Fruit fly (Drosophila melanogaster): ENCODE data around the gene CG6686.
A peak's percentile ranks its signal among the peaks of the same experiment; 100 is the strongest.

Gene CG6686

dm6 chr2L:12028808-12029207, 41.0 kb upstream of the CG6686 start (continued):
- no peak for TF ChIP-seq phol (tag; optimal IDR thresholded peaks at IDR 0.05)
- no peak for TF ChIP-seq gt (GFP tag; IDR thresholded peaks at IDR 0.05)
- no peak for TF ChIP-seq CG17186 (GFP tag; optimal IDR thresholded peaks at IDR 0.05)
- no peak for TF ChIP-seq CG10274 (GFP tag; optimal IDR thresholded peaks at IDR 0.05)
- no peak for TF ChIP-seq CG6813 (GFP tag; optimal IDR thresholded peaks at IDR 0.05)
- no peak for TF ChIP-seq Rx (GFP tag; IDR thresholded peaks at IDR 0.05)
- no peak for TF ChIP-seq ap (GFP tag; IDR thresholded peaks at IDR 0.05)
- no peak for TF ChIP-seq corto (GFP tag; optimal IDR thresholded peaks at IDR 0.05)
- 0 out of 2 replicates have a peak, but pooled peaks have one; percentile 22 for TF ChIP-seq crol (GFP tag; IDR thresholded peaks at IDR 0.05)
- TF ChIP-seq vvl (GFP tag; IDR thresholded peaks at IDR 0.05), result no peak
- no peak for TF ChIP-seq bab2 (GFP tag; optimal IDR thresholded peaks at IDR 0.05)
- TF ChIP-seq grau (tag; optimal IDR thresholded peaks at IDR 0.05), result no peak
- no peak for TF ChIP-seq cg (GFP tag; optimal IDR thresholded peaks at IDR 0.05)
- TF ChIP-seq CG2712 (tag; optimal IDR thresholded peaks at IDR 0.05), result no peak
- no peak for TF ChIP-seq dysf (GFP tag; IDR thresholded peaks at IDR 0.05)
- no peak for TF ChIP-seq Ravus (GFP tag; IDR thresholded peaks at IDR 0.05)
- TF ChIP-seq CG12299 (tag; optimal IDR thresholded peaks at IDR 0.05), result no peak
- no peak for TF ChIP-seq HLH54F (GFP tag; optimal IDR thresholded peaks at IDR 0.05)
- no peak for TF ChIP-seq gsb-n (tag; optimal IDR thresholded peaks at IDR 0.05)
- TF ChIP-seq CG31441 (GFP tag; IDR thresholded peaks at IDR 0.05), result no peak
- TF ChIP-seq CG12155 (GFP tag; optimal IDR thresholded peaks at IDR 0.05), result no peak
- no peak for TF ChIP-seq Nf-YC (tag; optimal IDR thresholded peaks at IDR 0.05)
- no peak for TF ChIP-seq insv (GFP tag; optimal IDR thresholded peaks at IDR 0.05)
- no peak for TF ChIP-seq CG10959 (GFP tag; IDR thresholded peaks at IDR 0.05)
- no peak for TF ChIP-seq CG8290 (GFP tag; optimal IDR thresholded peaks at IDR 0.05)
- peak in 1 of 2 experiments; percentile 14 for TF ChIP-seq CG8290 (tag; optimal IDR thresholded peaks at IDR 0.05)
- TF ChIP-seq Xbp1 (GFP tag; optimal IDR thresholded peaks at IDR 0.05), result no peak
- no peak for TF ChIP-seq CG8359 (GFP tag; optimal IDR thresholded peaks at IDR 0.05; ENCODE audit: borderline replicate concordance)
- peak in 1 of 2 experiments; percentile 43 for TF ChIP-seq Pdp1 (GFP tag; optimal IDR thresholded peaks at IDR 0.05)
- TF ChIP-seq Chrac-16 (GFP tag; optimal IDR thresholded peaks at IDR 0.05), result no peak
- TF ChIP-seq br (optimal IDR thresholded peaks at IDR 0.05), result no peak
- TF ChIP-seq Neu2 (GFP tag; optimal IDR thresholded peaks at IDR 0.05; ENCODE audit: borderline replicate concordance), result peak; percentile 30
- TF ChIP-seq HmgD (GFP tag; optimal IDR thresholded peaks at IDR 0.05), result no peak
- no peak for TF ChIP-seq gro (GFP tag; optimal IDR thresholded peaks at IDR 0.05)
- TF ChIP-seq C15 (GFP tag; IDR thresholded peaks at IDR 0.05), result no peak
- TF ChIP-seq nerfin-2 (GFP tag; IDR thresholded peaks at IDR 0.05; ENCODE audit: partially characterized antibody), result no peak
- no peak for TF ChIP-seq CG43689 (GFP tag; IDR thresholded peaks at IDR 0.05)

dm6 chr2L:12028102-12028501, 40.3 kb upstream of the CG6686 start:
- TF ChIP-seq chinmo (GFP tag; IDR thresholded peaks at IDR 0.05; ENCODE audit: partially characterized antibody), result 0 out of 4 replicates have a peak, but pooled peaks have one; percentile 34
- no peak for TF ChIP-seq CG1792 (GFP tag; optimal IDR thresholded peaks at IDR 0.05)
- peak; percentile 63 for TF ChIP-seq Med (GFP tag)
- TF ChIP-seq Hmx (GFP tag; optimal IDR thresholded peaks at IDR 0.05), result no peak
- TF ChIP-seq CG10274 (GFP tag; optimal IDR thresholded peaks at IDR 0.05), result no peak
- peak; percentile 50 for TF ChIP-seq sd (tag; optimal IDR thresholded peaks at IDR 0.05)
- TF ChIP-seq D19B (GFP tag; optimal IDR thresholded peaks at IDR 0.05), result peak; percentile 46
- TF ChIP-seq sens (GFP tag), result peak; percentile 24
- no peak for TF ChIP-seq z (GFP tag; IDR thresholded peaks at IDR 0.05)
- TF ChIP-seq kni (GFP tag; optimal IDR thresholded peaks at IDR 0.05), result peak; percentile 51
- no peak for TF ChIP-seq Adf1 (GFP tag; IDR thresholded peaks at IDR 0.05)
- 0 out of 3 replicates have a peak, but pooled peaks have one; percentile 21 for TF ChIP-seq CG11456 (GFP tag; IDR thresholded peaks at IDR 0.05)

Data from whole organism, embryonic.